Worm (Caenorhabditis elegans): ENCODE results near the gene rnr-2.

ce11 chrIII:4060019-4060418, 34.7 kb downstream of the rnr-2 start, which contains the start of gene his-70:
- no peak for TF ChIP-seq nhr-23 (tag; optimal IDR thresholded peaks at IDR 0.05)
- no peak for TF ChIP-seq nhr-237 (tag; optimal IDR thresholded peaks at IDR 0.05)

All from whole organism, L3 larva.